Fruit fly (Drosophila melanogaster) whole organism, prepupa: Measurements from ENCODE around the gene CG7227.
A peak's percentile ranks its signal among the peaks of the same experiment; 100 is the strongest.

Experiments
- CG10631 ChIP-seq: fragments of 200-800 bp; sonication (Bioruptor generic); optimal IDR thresholded peaks from 2 replicates; lab custom pipeline; 2016; ENCODE audit warnings: missing biosample characterization, missing genetic modification characterization
- CG10669 ChIP-seq: fragments of 200-800 bp; sonication (Bioruptor generic); optimal IDR thresholded peaks from 3 replicates; lab custom pipeline; 2018; ENCODE audit warnings: missing biosample characterization, mild to moderate bottlenecking, missing genetic modification characterization, moderate library complexity
- CG11294 ChIP-seq: fragments of 200-800 bp; sonication (Bioruptor generic); IDR thresholded peaks from 2 replicates; pipeline ENCODE4 v1.3.6; 2022; ENCODE audit warnings: missing biosample characterization, missing genetic modification characterization
- CG11762 ChIP-seq: fragments of 200-800 bp; sonication (Bioruptor generic); optimal IDR thresholded peaks from 3 replicates; lab custom pipeline; 2016; ENCODE audit warnings: missing biosample characterization, missing genetic modification characterization; ENCODE audit not compliant: insufficient read depth
- CG15336 ChIP-seq: fragments of 200-800 bp; sonication (Bioruptor generic); IDR thresholded peaks from 2 replicates; pipeline ENCODE4 v1.3.6; 2022; ENCODE audit warnings: missing biosample characterization, missing genetic modification characterization
- CG1621 ChIP-seq: fragments of 200-800 bp; sonication (Bioruptor generic); optimal IDR thresholded peaks from 3 replicates; lab custom pipeline; 2018; ENCODE audit warnings: missing biosample characterization, mild to moderate bottlenecking, missing genetic modification characterization
- CG16779 ChIP-seq: fragments of 200-800 bp; sonication (Bioruptor generic); optimal IDR thresholded peaks from 3 replicates; lab custom pipeline; 2017; ENCODE audit warnings: missing biosample characterization, mild to moderate bottlenecking, missing genetic modification characterization
- CG3032 ChIP-seq: fragments of 200-800 bp; optimal IDR thresholded peaks from 2 replicates; lab custom pipeline; 2019; ENCODE audit warnings: missing biosample characterization, mild to moderate bottlenecking, missing genetic modification characterization, moderate library complexity
- CG31627 ChIP-seq: fragments of 200-800 bp; sonication (Bioruptor generic); optimal IDR thresholded peaks from 3 replicates; lab custom pipeline; 2016; ENCODE audit warnings: missing biosample characterization, missing genetic modification characterization
- CG32006 ChIP-seq: fragments of 200-800 bp; sonication (Bioruptor generic); optimal IDR thresholded peaks from 3 replicates; lab custom pipeline; 2017; ENCODE audit warnings: missing biosample characterization, mild to moderate bottlenecking, missing genetic modification characterization
- CG34406 ChIP-seq: fragments of 200-800 bp; sonication (Bioruptor generic); optimal IDR thresholded peaks from 3 replicates; lab custom pipeline; 2016; ENCODE audit warnings: missing biosample characterization, missing genetic modification characterization
- CG3919 ChIP-seq: fragments of 200-800 bp; sonication (Bioruptor generic); optimal IDR thresholded peaks from 3 replicates; lab custom pipeline; 2016; ENCODE audit warnings: missing biosample characterization, missing genetic modification characterization
- CG4318 ChIP-seq: fragments of 200-800 bp; sonication (Bioruptor generic); optimal IDR thresholded peaks from 3 replicates; lab custom pipeline; 2017; ENCODE audit warnings: missing biosample characterization, mild to moderate bottlenecking, missing genetic modification characterization
- CG6163 ChIP-seq: fragments of 200-800 bp; sonication (Bioruptor generic); IDR thresholded peaks from 3 replicates; pipeline ENCODE4 v1.3.6; 2022; ENCODE audit warnings: missing biosample characterization, missing genetic modification characterization
- CG6276 ChIP-seq: fragments of 200-800 bp; sonication (Bioruptor generic); optimal IDR thresholded peaks from 2 replicates; lab custom pipeline; 2017; ENCODE audit warnings: missing biosample characterization, mild to moderate bottlenecking, missing genetic modification characterization
- CG6808 ChIP-seq: fragments of 200-800 bp; sonication (Bioruptor generic); optimal IDR thresholded peaks from 3 replicates; lab custom pipeline; 2017; ENCODE audit warnings: missing biosample characterization, missing genetic modification characterization, mild to moderate bottlenecking, moderate library complexity, missing genetic modification reagents
- CG6854 ChIP-seq: fragments of 200-800 bp; sonication (Bioruptor generic); optimal IDR thresholded peaks from 2 replicates; lab custom pipeline; 2017; ENCODE audit warnings: missing biosample characterization, mild to moderate bottlenecking, missing genetic modification characterization
- CG7368 ChIP-seq: fragments of 200-800 bp; sonication (Bioruptor generic); optimal IDR thresholded peaks from 3 replicates; lab custom pipeline; 2016; ENCODE audit warnings: missing biosample characterization, missing genetic modification characterization
- CG8119 ChIP-seq: fragments of 200-800 bp; sonication (Bioruptor generic); IDR thresholded peaks from 3 replicates; pipeline ENCODE4 v1.3.6; 2022; ENCODE audit warnings: missing biosample characterization, missing genetic modification characterization
- CG8319 ChIP-seq: fragments of 200-800 bp; sonication (Bioruptor generic); optimal IDR thresholded peaks from 3 replicates; lab custom pipeline; 2016; ENCODE audit warnings: missing biosample characterization, missing genetic modification characterization
- CG9139 ChIP-seq: fragments of 200-800 bp; sonication (Bioruptor generic); optimal IDR thresholded peaks from 3 replicates; lab custom pipeline; 2017; ENCODE audit warnings: missing biosample characterization, mild to moderate bottlenecking, missing genetic modification characterization
- Eip75B ChIP-seq: fragments of 200-800 bp; sonication (Bioruptor generic); optimal IDR thresholded peaks from 3 replicates; lab custom pipeline; 2016; ENCODE audit warnings: missing biosample characterization, missing genetic modification characterization
- Eip93F ChIP-seq: fragments of 200-800 bp; sonication (Bioruptor generic); optimal IDR thresholded peaks from 2 replicates; lab custom pipeline; 2016; ENCODE audit warnings: missing biosample characterization, mild to moderate bottlenecking, missing genetic modification characterization
- Ets96B ChIP-seq: fragments of 200-800 bp; optimal IDR thresholded peaks from 2 replicates; lab custom pipeline; 2019; ENCODE audit warnings: missing biosample characterization, mild to moderate bottlenecking, missing genetic modification characterization, moderate library complexity
- Gug ChIP-seq: fragments of 200-800 bp; sonication (Bioruptor generic); IDR thresholded peaks from 2 replicates; pipeline ENCODE4 v1.3.6; 2022; ENCODE audit warnings: missing biosample characterization, missing genetic modification characterization
- Hr38 ChIP-seq: sonication (Bioruptor generic); optimal IDR thresholded peaks from 2 replicates; lab custom pipeline; 2016; ENCODE audit warnings: missing biosample characterization, missing genetic modification characterization
- Hr39 ChIP-seq: fragments of 200-800 bp; sonication (Bioruptor generic); optimal IDR thresholded peaks from 2 replicates; lab custom pipeline; 2016; ENCODE audit warnings: missing biosample characterization, missing genetic modification characterization
- Lpt ChIP-seq: fragments of 200-800 bp; sonication (Bioruptor generic); optimal IDR thresholded peaks from 3 replicates; lab custom pipeline; 2016; ENCODE audit warnings: missing biosample characterization, missing genetic modification characterization
- Met ChIP-seq: fragments of 200-800 bp; sonication (Bioruptor generic); optimal IDR thresholded peaks from 3 replicates; lab custom pipeline; 2016; ENCODE audit warnings: missing biosample characterization, missing genetic modification characterization
- OdsH ChIP-seq: fragments of 200-800 bp; sonication (Bioruptor generic); optimal IDR thresholded peaks from 3 replicates; lab custom pipeline; 2016; ENCODE audit warnings: missing biosample characterization, missing genetic modification characterization
- Smox ChIP-seq: fragments of 200-800 bp; sonication (Bioruptor generic); optimal IDR thresholded peaks from 3 replicates; lab custom pipeline; 2016; ENCODE audit warnings: missing biosample characterization, missing genetic modification characterization
- Sox102F ChIP-seq: fragments of 200-800 bp; sonication (Bioruptor generic); optimal IDR thresholded peaks from 2 replicates; lab custom pipeline; 2016; ENCODE audit warnings: missing biosample characterization, mild to moderate bottlenecking, missing genetic modification characterization
- Sox14 ChIP-seq: fragments of 200-800 bp; sonication (Bioruptor generic); optimal IDR thresholded peaks from 3 replicates; lab custom pipeline; 2016; ENCODE audit warnings: missing biosample characterization, missing genetic modification characterization
- achi ChIP-seq: fragments of 200-800 bp; sonication (Bioruptor generic); optimal IDR thresholded peaks from 3 replicates; lab custom pipeline; 2016; ENCODE audit warnings: missing biosample characterization, missing genetic modification characterization
- acj6 ChIP-seq: fragments of 200-800 bp; sonication (Bioruptor generic); optimal IDR thresholded peaks from 3 replicates; lab custom pipeline; 2016; ENCODE audit warnings: missing biosample characterization, missing genetic modification characterization
- dsx ChIP-seq: fragments of 200-800 bp; optimal IDR thresholded peaks from 3 replicates; lab custom pipeline; 2019; ENCODE audit warnings: missing biosample characterization, mild to moderate bottlenecking, missing genetic modification characterization, moderate library complexity; ENCODE audit not compliant: poor library complexity, severe bottlenecking
- eg ChIP-seq: fragments of 200-800 bp; sonication (Bioruptor generic); IDR thresholded peaks from 3 replicates; pipeline ENCODE4 v1.3.6; 2022; ENCODE audit warnings: missing biosample characterization, missing genetic modification characterization
- esn ChIP-seq: fragments of 200-800 bp; sonication (Bioruptor generic); optimal IDR thresholded peaks from 2 replicates; lab custom pipeline; 2016; ENCODE audit warnings: missing biosample characterization, mild to moderate bottlenecking, missing genetic modification characterization, moderate library complexity
- fd59A ChIP-seq: fragments of 200-800 bp; sonication (Bioruptor generic); optimal IDR thresholded peaks from 2 replicates; lab custom pipeline; 2017; ENCODE audit warnings: missing biosample characterization, mild to moderate bottlenecking, missing genetic modification characterization, missing genetic modification reagents
- fd85E ChIP-seq: fragments of 200-800 bp; sonication (Bioruptor generic); optimal IDR thresholded peaks from 3 replicates; lab custom pipeline; 2016; ENCODE audit warnings: missing biosample characterization, missing genetic modification characterization
- lz ChIP-seq: fragments of 200-800 bp; sonication (Bioruptor generic); optimal IDR thresholded peaks from 3 replicates; lab custom pipeline; 2016; ENCODE audit warnings: missing biosample characterization, missing genetic modification characterization
- net ChIP-seq: fragments of 200-800 bp; sonication (Bioruptor generic); optimal IDR thresholded peaks from 3 replicates; lab custom pipeline; 2016; ENCODE audit warnings: missing biosample characterization, missing genetic modification characterization
- pdm3 ChIP-seq: fragments of 200-800 bp; sonication (Bioruptor generic); optimal IDR thresholded peaks from 3 replicates; lab custom pipeline; 2016; ENCODE audit warnings: missing biosample characterization, missing genetic modification characterization
- salr ChIP-seq, 2 experiments: fragments of 200-800 bp; sonication (Bioruptor generic); optimal IDR thresholded peaks; 3 replicates each; lab custom pipeline; 2016 to 2018; ENCODE audit warnings: missing biosample characterization in 2 of 2, missing genetic modification characterization in 2 of 2, mild to moderate bottlenecking in 1 of 2
- svp ChIP-seq: fragments of 200-800 bp; sonication (Bioruptor generic); peaks from one replicate; lab custom pipeline; 2016; ENCODE audit warnings: missing biosample characterization, missing genetic modification characterization
- topi ChIP-seq: fragments of 200-800 bp; sonication (Bioruptor generic); optimal IDR thresholded peaks from 3 replicates; lab custom pipeline; 2016; ENCODE audit warnings: missing biosample characterization, missing genetic modification characterization
- vri ChIP-seq: fragments of 200-800 bp; sonication (Bioruptor generic); optimal IDR thresholded peaks from 3 replicates; lab custom pipeline; 2016; ENCODE audit warnings: missing biosample characterization, mild to moderate bottlenecking, missing genetic modification characterization

CG7227 gene

DNA sequence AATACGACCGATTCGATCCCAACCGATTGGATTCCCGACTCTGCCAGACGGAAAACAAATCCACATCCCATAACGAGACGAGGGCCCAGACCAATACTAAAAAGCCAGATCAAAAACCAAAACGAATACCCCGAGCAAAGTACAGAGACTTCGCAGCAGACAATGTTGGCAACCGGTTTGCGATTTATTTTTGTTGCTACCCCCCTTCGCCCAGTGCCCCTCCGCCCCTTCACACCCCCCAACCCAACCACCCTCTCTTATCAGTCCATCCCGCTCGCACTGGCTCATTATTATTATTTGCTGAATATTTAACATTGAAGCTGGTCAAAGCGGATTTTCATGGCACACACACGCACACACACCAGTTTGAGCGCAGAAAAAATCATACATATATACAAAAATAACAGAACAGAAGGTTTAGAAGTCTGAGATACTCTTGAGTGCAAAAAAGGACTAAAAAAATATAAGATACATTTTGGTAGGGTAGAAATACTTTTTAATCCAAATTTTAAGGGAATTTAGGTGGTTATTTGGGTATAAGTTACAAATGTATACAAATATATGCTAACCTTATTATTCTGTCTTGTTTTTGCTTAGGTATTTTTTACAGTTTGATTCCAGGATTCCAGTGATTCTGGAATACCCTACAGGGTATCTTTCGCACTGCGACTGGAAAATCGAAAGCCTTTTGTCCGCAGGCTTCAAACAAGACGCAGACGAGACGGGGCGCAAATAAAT, 24.3 kb downstream of the CG7227 start (continued):
- TF ChIP-seq CG11762 (GFP tag; lab: Kevin White, UChicago), result peak; percentile 15
- TF ChIP-seq dsx (GFP tag; lab: Kevin White, UChicago), result peak; percentile 100
- TF ChIP-seq CG1621, result peak; percentile 7
- peak; percentile 79 for TF ChIP-seq Met (GFP tag; lab: Kevin White, UChicago)
- peak; percentile 61 for TF ChIP-seq OdsH
- TF ChIP-seq Gug (GFP tag; lab: Robert Waterston, UW), result no peak
- TF ChIP-seq CG15336 (GFP tag; lab: Robert Waterston, UW), result no peak
- peak; percentile 39 for TF ChIP-seq Ets96B (tag; lab: Kevin White, UChicago)
- TF ChIP-seq CG34406 (GFP tag; lab: Kevin White, UChicago), result peak; percentile 72

dm6 chr2L:7971423-7971822, 26.5 kb downstream of the CG7227 start:
- TF ChIP-seq CG6276 (GFP tag; lab: Kevin White, UChicago), result peak; percentile 49
- TF ChIP-seq vri (GFP tag; lab: Kevin White, UChicago), result no peak
- TF ChIP-seq CG3919 (GFP tag; lab: Kevin White, UChicago), result peak; percentile 27
- peak; percentile 60 for TF ChIP-seq Ets96B (tag; lab: Kevin White, UChicago)
- TF ChIP-seq CG10669 (GFP tag; lab: Kevin White, UChicago), result no peak
- peak; percentile 27 for TF ChIP-seq Lpt (GFP tag; lab: Kevin White, UChicago)
- peak; percentile 52 for TF ChIP-seq pdm3 (GFP tag; lab: Kevin White, UChicago)
- peak; percentile 84 for TF ChIP-seq CG10631 (GFP tag; lab: Kevin White, UChicago)
- no peak for TF ChIP-seq fd85E
- TF ChIP-seq CG6808 (GFP tag; lab: Kevin White, UChicago), result no peak
- TF ChIP-seq CG32006 (GFP tag; lab: Kevin White, UChicago), result peak; percentile 65
- TF ChIP-seq CG9139, result no peak
- no peak for TF ChIP-seq net (GFP tag; lab: Kevin White, UChicago)
- TF ChIP-seq Eip93F, result no peak
- no peak for TF ChIP-seq CG31627 (GFP tag; lab: Kevin White, UChicago)
- TF ChIP-seq CG15336 (GFP tag; lab: Robert Waterston, UW), result peak; percentile 55
- TF ChIP-seq CG16779 (tag; lab: Kevin White, UChicago), result peak; percentile 57
- no peak for TF ChIP-seq Smox (GFP tag; lab: Kevin White, UChicago)
- TF ChIP-seq CG6854 (GFP tag; lab: Kevin White, UChicago), result no peak
- peak; percentile 60 for TF ChIP-seq svp
- peak; percentile 39 for TF ChIP-seq acj6
- peak; percentile 75 for TF ChIP-seq achi (GFP tag; lab: Kevin White, UChicago)
- TF ChIP-seq CG6163 (GFP tag; lab: Robert Waterston, UW), result peak; percentile 80
- peak; percentile 2 for TF ChIP-seq topi (GFP tag; lab: Kevin White, UChicago)
- TF ChIP-seq eg (GFP tag; lab: Robert Waterston, UW), result peak; percentile 71; the same call in 2 of the 3 replicates
- no peak for TF ChIP-seq CG1621
- TF ChIP-seq CG8119 (GFP tag; lab: Robert Waterston, UW), result peak; percentile 89
- peak; percentile 29 for TF ChIP-seq fd59A (GFP tag; lab: Kevin White, UChicago)
- peak; percentile 3 for TF ChIP-seq lz (GFP tag; lab: Kevin White, UChicago)
- TF ChIP-seq OdsH, result peak; percentile 59
- no peak for TF ChIP-seq Sox14 (GFP tag; lab: Kevin White, UChicago)
- 0 out of 2 replicates have a peak, but pooled peaks have one; percentile 13 for TF ChIP-seq CG11294
- peak; percentile 62 for TF ChIP-seq Eip75B (GFP tag; lab: Kevin White, UChicago)
- no peak for TF ChIP-seq CG8319 (GFP tag; lab: Kevin White, UChicago)
- TF ChIP-seq CG11762 (GFP tag; lab: Kevin White, UChicago), result peak; percentile 42
- peak; percentile 12 for TF ChIP-seq Hr39 (GFP tag; lab: Kevin White, UChicago)
- TF ChIP-seq dsx (GFP tag; lab: Kevin White, UChicago), result no peak
- no peak for TF ChIP-seq Sox102F (GFP tag; lab: Kevin White, UChicago)
- TF ChIP-seq CG4318 (GFP tag; lab: Kevin White, UChicago), result peak; percentile 25
- TF ChIP-seq CG3032 (tag; lab: Kevin White, UChicago), result peak; percentile 7
- TF ChIP-seq Hr38 (GFP tag; lab: Kevin White, UChicago), result no peak
- TF ChIP-seq CG34406 (GFP tag; lab: Kevin White, UChicago), result peak; percentile 9
- peak in 1 of 2 experiments; percentile 58 for TF ChIP-seq salr (GFP tag; optimal IDR thresholded peaks at IDR 0.05; lab: Kevin White, UChicago)
- TF ChIP-seq esn (GFP tag; lab: Kevin White, UChicago), result peak; percentile 39
- no peak for TF ChIP-seq CG7368 (GFP tag; lab: Kevin White, UChicago)
- peak; percentile 41 for TF ChIP-seq Met (GFP tag; lab: Kevin White, UChicago)
